Worm (Caenorhabditis elegans) whole organism, mixed stage, embryonic: ENCODE measurements around the gene T22E5.1.

Source experiments
- bed-3 ChIP-seq: fragments of 200-800 bp; sonication (Bioruptor generic); optimal IDR thresholded peaks from 3 replicates; lab custom pipeline; 2018; ENCODE audit warnings: mild to moderate bottlenecking, missing genetic modification characterization, moderate library complexity, missing compliant biosample characterization
- blmp-1 ChIP-seq: fragments of 150-350 bp; optimal IDR thresholded peaks from 2 replicates; lab custom pipeline; 2014; ENCODE audit warnings: missing biosample characterization, missing genetic modification characterization
- ceh-39 ChIP-seq: fragments of 150-350 bp; optimal IDR thresholded peaks from 2 replicates; lab custom pipeline; 2014; ENCODE audit warnings: missing biosample characterization, missing genetic modification characterization
- ceh-43 ChIP-seq: fragments of 200-800 bp; sonication (Bioruptor generic); optimal IDR thresholded peaks from 2 replicates; lab custom pipeline; 2018; ENCODE audit warnings: mild to moderate bottlenecking, missing genetic modification characterization, moderate library complexity, missing compliant biosample characterization
- ces-1 ChIP-seq: fragments of 150-350 bp; optimal IDR thresholded peaks from 2 replicates; lab custom pipeline; 2014; ENCODE audit warnings: missing biosample characterization, missing genetic modification reagents, missing genetic modification characterization
- elt-1 ChIP-seq: sonication (generic microtip); optimal IDR thresholded peaks from 2 replicates; lab custom pipeline; 2017; ENCODE audit warnings: missing genetic modification characterization, mild to moderate bottlenecking, missing compliant biosample characterization, antibody characterized with exemption, moderate library complexity, borderline replicate concordance; ENCODE audit not compliant: insufficient read depth
- elt-3 ChIP-seq: fragments of 150-350 bp; optimal IDR thresholded peaks from 2 replicates; lab custom pipeline; 2014; ENCODE audit warnings: missing biosample characterization, missing genetic modification characterization
- mab-5 ChIP-seq: fragments of 150-350 bp; optimal IDR thresholded peaks from 2 replicates; lab custom pipeline; 2014; ENCODE audit warnings: missing biosample characterization, missing genetic modification characterization
- mep-1 ChIP-seq: fragments of 150-350 bp; optimal IDR thresholded peaks from 2 replicates; lab custom pipeline; 2017; ENCODE audit warnings: missing biosample characterization, missing genetic modification reagents, missing genetic modification characterization, inconsistent platforms
- nhr-237 ChIP-seq: fragments of 150-350 bp; optimal IDR thresholded peaks from 2 replicates; lab custom pipeline; 2014; ENCODE audit warnings: missing biosample characterization, missing genetic modification characterization
- nhr-76 ChIP-seq: sonication (generic microtip); optimal IDR thresholded peaks from 2 replicates; lab custom pipeline; 2017; ENCODE audit warnings: missing biosample characterization, missing genetic modification characterization
- unc-39 ChIP-seq: fragments of 150-350 bp; optimal IDR thresholded peaks from 2 replicates; lab custom pipeline; 2014; ENCODE audit warnings: missing biosample characterization, missing genetic modification characterization
- ztf-11 ChIP-seq: fragments of 150-350 bp; optimal IDR thresholded peaks from 2 replicates; lab custom pipeline; 2014; ENCODE audit warnings: missing biosample characterization, missing genetic modification characterization

ce11 chrX:6412575-6412974 is at the start of gene T22E5.1:
- TF ChIP-seq ceh-43 (GFP tag; lab: Kevin White, UChicago): no peak
- TF ChIP-seq ztf-11 (tag; lab: Kevin White, UChicago): no peak
- no peak for TF ChIP-seq elt-1 (tag; lab: Kevin White, UChicago)
- TF ChIP-seq ces-1 (GFP tag; lab: Kevin White, UChicago): no peak
- TF ChIP-seq mab-5 (tag; lab: Kevin White, UChicago): no peak
- no peak for TF ChIP-seq mep-1 (tag; lab: Kevin White, UChicago)
- no peak for TF ChIP-seq blmp-1 (tag; lab: Kevin White, UChicago)
- no peak for TF ChIP-seq unc-39
- no peak for TF ChIP-seq bed-3 (GFP tag; lab: Kevin White, UChicago)
- TF ChIP-seq elt-3 (tag; lab: Kevin White, UChicago): no peak
- no peak for TF ChIP-seq ceh-39
- TF ChIP-seq nhr-237 (tag; lab: Kevin White, UChicago): no peak
- no peak for TF ChIP-seq nhr-76
